Fruit fly (Drosophila melanogaster) whole organism, prepupa: ENCODE measurements around the gene CG32052.

ENCODE experiments used
- CG10631 ChIP-seq: fragments of 200-800 bp; sonication (Bioruptor generic); optimal IDR thresholded peaks from 2 replicates; lab custom pipeline; 2016; ENCODE audit warnings: missing biosample characterization, missing genetic modification characterization
- CG10669 ChIP-seq: fragments of 200-800 bp; sonication (Bioruptor generic); optimal IDR thresholded peaks from 3 replicates; lab custom pipeline; 2018; ENCODE audit warnings: missing biosample characterization, mild to moderate bottlenecking, missing genetic modification characterization, moderate library complexity
- CG11762 ChIP-seq: fragments of 200-800 bp; sonication (Bioruptor generic); optimal IDR thresholded peaks from 3 replicates; lab custom pipeline; 2016; ENCODE audit warnings: missing biosample characterization, missing genetic modification characterization; ENCODE audit not compliant: insufficient read depth
- CG11902 ChIP-seq: fragments of 200-800 bp; sonication (Bioruptor generic); optimal IDR thresholded peaks from 3 replicates; lab custom pipeline; 2016; ENCODE audit warnings: missing biosample characterization, missing genetic modification characterization
- CG15336 ChIP-seq: fragments of 200-800 bp; sonication (Bioruptor generic); IDR thresholded peaks from 2 replicates; pipeline ENCODE4 v1.3.6; 2022; ENCODE audit warnings: missing biosample characterization, missing genetic modification characterization
- CG1621 ChIP-seq: fragments of 200-800 bp; sonication (Bioruptor generic); optimal IDR thresholded peaks from 3 replicates; lab custom pipeline; 2018; ENCODE audit warnings: missing biosample characterization, mild to moderate bottlenecking, missing genetic modification characterization
- CG16779 ChIP-seq: fragments of 200-800 bp; sonication (Bioruptor generic); optimal IDR thresholded peaks from 3 replicates; lab custom pipeline; 2017; ENCODE audit warnings: missing biosample characterization, mild to moderate bottlenecking, missing genetic modification characterization
- CG3032 ChIP-seq: fragments of 200-800 bp; optimal IDR thresholded peaks from 2 replicates; lab custom pipeline; 2019; ENCODE audit warnings: missing biosample characterization, mild to moderate bottlenecking, missing genetic modification characterization, moderate library complexity
- CG31627 ChIP-seq: fragments of 200-800 bp; sonication (Bioruptor generic); optimal IDR thresholded peaks from 3 replicates; lab custom pipeline; 2016; ENCODE audit warnings: missing biosample characterization, missing genetic modification characterization
- CG3919 ChIP-seq: fragments of 200-800 bp; sonication (Bioruptor generic); optimal IDR thresholded peaks from 3 replicates; lab custom pipeline; 2016; ENCODE audit warnings: missing biosample characterization, missing genetic modification characterization
- CG6163 ChIP-seq: fragments of 200-800 bp; sonication (Bioruptor generic); IDR thresholded peaks from 3 replicates; pipeline ENCODE4 v1.3.6; 2022; ENCODE audit warnings: missing biosample characterization, missing genetic modification characterization
- CG6276 ChIP-seq: fragments of 200-800 bp; sonication (Bioruptor generic); optimal IDR thresholded peaks from 2 replicates; lab custom pipeline; 2017; ENCODE audit warnings: missing biosample characterization, mild to moderate bottlenecking, missing genetic modification characterization
- CG6808 ChIP-seq: fragments of 200-800 bp; sonication (Bioruptor generic); optimal IDR thresholded peaks from 3 replicates; lab custom pipeline; 2017; ENCODE audit warnings: missing biosample characterization, missing genetic modification characterization, mild to moderate bottlenecking, moderate library complexity, missing genetic modification reagents
- CG6854 ChIP-seq: fragments of 200-800 bp; sonication (Bioruptor generic); optimal IDR thresholded peaks from 2 replicates; lab custom pipeline; 2017; ENCODE audit warnings: missing biosample characterization, mild to moderate bottlenecking, missing genetic modification characterization
- CG7368 ChIP-seq: fragments of 200-800 bp; sonication (Bioruptor generic); optimal IDR thresholded peaks from 3 replicates; lab custom pipeline; 2016; ENCODE audit warnings: missing biosample characterization, missing genetic modification characterization
- CG8319 ChIP-seq: fragments of 200-800 bp; sonication (Bioruptor generic); optimal IDR thresholded peaks from 3 replicates; lab custom pipeline; 2016; ENCODE audit warnings: missing biosample characterization, missing genetic modification characterization
- CG8632 ChIP-seq: fragments of 200-800 bp; sonication (Bioruptor generic); optimal IDR thresholded peaks from 3 replicates; lab custom pipeline; 2016; ENCODE audit warnings: missing biosample characterization, missing genetic modification characterization
- CG9139 ChIP-seq: fragments of 200-800 bp; sonication (Bioruptor generic); optimal IDR thresholded peaks from 3 replicates; lab custom pipeline; 2017; ENCODE audit warnings: missing biosample characterization, mild to moderate bottlenecking, missing genetic modification characterization
- Eip75B ChIP-seq: fragments of 200-800 bp; sonication (Bioruptor generic); optimal IDR thresholded peaks from 3 replicates; lab custom pipeline; 2016; ENCODE audit warnings: missing biosample characterization, missing genetic modification characterization
- Eip78C ChIP-seq: fragments of 200-800 bp; sonication (Bioruptor generic); peaks from one replicate; lab custom pipeline; 2016; ENCODE audit warnings: missing biosample characterization, missing genetic modification characterization
- Eip93F ChIP-seq: fragments of 200-800 bp; sonication (Bioruptor generic); optimal IDR thresholded peaks from 2 replicates; lab custom pipeline; 2016; ENCODE audit warnings: missing biosample characterization, mild to moderate bottlenecking, missing genetic modification characterization
- Ets21C ChIP-seq: fragments of 200-800 bp; sonication (Bioruptor generic); optimal IDR thresholded peaks from 3 replicates; lab custom pipeline; 2016; ENCODE audit warnings: missing biosample characterization, missing genetic modification characterization
- Ets96B ChIP-seq: fragments of 200-800 bp; optimal IDR thresholded peaks from 2 replicates; lab custom pipeline; 2019; ENCODE audit warnings: missing biosample characterization, mild to moderate bottlenecking, missing genetic modification characterization, moderate library complexity
- Gug ChIP-seq: fragments of 200-800 bp; sonication (Bioruptor generic); IDR thresholded peaks from 2 replicates; pipeline ENCODE4 v1.3.6; 2022; ENCODE audit warnings: missing biosample characterization, missing genetic modification characterization
- Hr38 ChIP-seq: sonication (Bioruptor generic); optimal IDR thresholded peaks from 2 replicates; lab custom pipeline; 2016; ENCODE audit warnings: missing biosample characterization, missing genetic modification characterization
- Hr39 ChIP-seq: fragments of 200-800 bp; sonication (Bioruptor generic); optimal IDR thresholded peaks from 2 replicates; lab custom pipeline; 2016; ENCODE audit warnings: missing biosample characterization, missing genetic modification characterization
- Hr4 ChIP-seq: fragments of 200-800 bp; sonication (Bioruptor generic); optimal IDR thresholded peaks from 3 replicates; lab custom pipeline; 2016; ENCODE audit warnings: missing biosample characterization, missing genetic modification characterization
- Lpt ChIP-seq: fragments of 200-800 bp; sonication (Bioruptor generic); optimal IDR thresholded peaks from 3 replicates; lab custom pipeline; 2016; ENCODE audit warnings: missing biosample characterization, missing genetic modification characterization
- Met ChIP-seq: fragments of 200-800 bp; sonication (Bioruptor generic); optimal IDR thresholded peaks from 3 replicates; lab custom pipeline; 2016; ENCODE audit warnings: missing biosample characterization, missing genetic modification characterization
- Smox ChIP-seq: fragments of 200-800 bp; sonication (Bioruptor generic); optimal IDR thresholded peaks from 3 replicates; lab custom pipeline; 2016; ENCODE audit warnings: missing biosample characterization, missing genetic modification characterization
- Sox102F ChIP-seq: fragments of 200-800 bp; sonication (Bioruptor generic); optimal IDR thresholded peaks from 2 replicates; lab custom pipeline; 2016; ENCODE audit warnings: missing biosample characterization, mild to moderate bottlenecking, missing genetic modification characterization
- Sox14 ChIP-seq: fragments of 200-800 bp; sonication (Bioruptor generic); optimal IDR thresholded peaks from 3 replicates; lab custom pipeline; 2016; ENCODE audit warnings: missing biosample characterization, missing genetic modification characterization
- acj6 ChIP-seq: fragments of 200-800 bp; sonication (Bioruptor generic); optimal IDR thresholded peaks from 3 replicates; lab custom pipeline; 2016; ENCODE audit warnings: missing biosample characterization, missing genetic modification characterization
- cyc ChIP-seq: fragments of 200-800 bp; sonication (Bioruptor generic); optimal IDR thresholded peaks from 3 replicates; lab custom pipeline; 2016; ENCODE audit warnings: missing biosample characterization, missing genetic modification characterization
- eg ChIP-seq: fragments of 200-800 bp; sonication (Bioruptor generic); IDR thresholded peaks from 3 replicates; pipeline ENCODE4 v1.3.6; 2022; ENCODE audit warnings: missing biosample characterization, missing genetic modification characterization
- fd85E ChIP-seq: fragments of 200-800 bp; sonication (Bioruptor generic); optimal IDR thresholded peaks from 3 replicates; lab custom pipeline; 2016; ENCODE audit warnings: missing biosample characterization, missing genetic modification characterization
- lz ChIP-seq: fragments of 200-800 bp; sonication (Bioruptor generic); optimal IDR thresholded peaks from 3 replicates; lab custom pipeline; 2016; ENCODE audit warnings: missing biosample characterization, missing genetic modification characterization
- pdm3 ChIP-seq: fragments of 200-800 bp; sonication (Bioruptor generic); optimal IDR thresholded peaks from 3 replicates; lab custom pipeline; 2016; ENCODE audit warnings: missing biosample characterization, missing genetic modification characterization
- spab ChIP-seq: fragments of 200-800 bp; sonication (Bioruptor generic); optimal IDR thresholded peaks from 2 replicates; lab custom pipeline; 2017; ENCODE audit warnings: missing biosample characterization, mild to moderate bottlenecking, missing genetic modification characterization, missing genetic modification reagents
- ss ChIP-seq, 2 experiments: fragments of 200-800 bp; sonication (Bioruptor generic); optimal IDR thresholded peaks; 2 replicates in 1 of 2; 3 replicates in 1 of 2; lab custom pipeline; 2017 to 2018; ENCODE audit warnings: mild to moderate bottlenecking in 2 of 2, missing biosample characterization in 2 of 2, missing genetic modification characterization in 2 of 2, moderate library complexity in 1 of 2
- vri ChIP-seq: fragments of 200-800 bp; sonication (Bioruptor generic); optimal IDR thresholded peaks from 3 replicates; lab custom pipeline; 2016; ENCODE audit warnings: missing biosample characterization, mild to moderate bottlenecking, missing genetic modification characterization

The CG32052 gene

dm6 chr3L:9824226-9824625 lies 37.4 kb downstream of the CG32052 start:
- TF ChIP-seq ss (GFP tag; optimal IDR thresholded peaks at IDR 0.05; lab: Kevin White, UChicago) (no peak), Hr4 (GFP tag; lab: Kevin White, UChicago) (no peak), fd85E (GFP tag; lab: Kevin White, UChicago) (no peak), CG11762 (GFP tag; lab: Kevin White, UChicago) (no peak), CG1621 (tag; lab: Kevin White, UChicago) (no peak), CG8319 (no peak), CG9139 (GFP tag; lab: Kevin White, UChicago) (no peak), Eip78C (GFP tag; lab: Kevin White, UChicago) (no peak), eg (no peak), vri (GFP tag; lab: Kevin White, UChicago) (no peak), CG31627 (no peak)

- TF ChIP-seq Sox14 (no peak), Eip78C (GFP tag; lab: Kevin White, UChicago) (no peak), CG8632 (no peak), CG3919 (GFP tag; lab: Kevin White, UChicago) (no peak), CG10669 (GFP tag; lab: Kevin White, UChicago) (no peak), Ets21C (no peak), ss (GFP tag; optimal IDR thresholded peaks at IDR 0.05; lab: Kevin White, UChicago) (no peak), Ets96B (tag; lab: Kevin White, UChicago) (no peak), Lpt (GFP tag; lab: Kevin White, UChicago) (no peak), CG6163 (GFP tag; lab: Robert Waterston, UW) (no peak)
- TF ChIP-seq, all 60 proteins: peak for 0
Observed at dm6 chr3L:9829154-9829553, 42.3 kb downstream of the CG32052 start.

- TF ChIP-seq CG3032 (tag; lab: Kevin White, UChicago) (no peak), Sox102F (GFP tag; lab: Kevin White, UChicago) (no peak), acj6 (GFP tag; lab: Kevin White, UChicago) (no peak), CG3919 (GFP tag; lab: Kevin White, UChicago) (no peak), Smox (GFP tag; lab: Kevin White, UChicago) (no peak), Hr39 (GFP tag; lab: Kevin White, UChicago) (no peak), CG6276 (GFP tag; lab: Kevin White, UChicago) (no peak), lz (no peak), Gug (GFP tag; lab: Robert Waterston, UW) (no peak), CG6808 (GFP tag; lab: Kevin White, UChicago) (no peak), pdm3 (GFP tag; lab: Kevin White, UChicago) (no peak), Eip93F (GFP tag; lab: Kevin White, UChicago) (no peak)
- TF ChIP-seq, all 60 proteins: peak for 0
Observed at dm6 chr3L:9829639-9830341, 42.9 kb downstream of the CG32052 start.

dm6 chr3L:9832125-9832524 lies 45.3 kb downstream of the CG32052 start:
- no peak for TF ChIP-seq Hr38
- TF ChIP-seq CG11762 (GFP tag; lab: Kevin White, UChicago) = no peak
- TF ChIP-seq Ets21C = no peak
- TF ChIP-seq CG7368 = no peak
- TF ChIP-seq Smox (GFP tag; lab: Kevin White, UChicago) = no peak
- no peak for TF ChIP-seq CG11902 (GFP tag; lab: Kevin White, UChicago)

- TF ChIP-seq Eip75B (GFP tag; lab: Kevin White, UChicago) (no peak), CG31627 (peak; percentile 2), CG8319 (no peak), CG3919 (GFP tag; lab: Kevin White, UChicago) (peak; percentile 16), CG8632 (no peak), CG6854 (GFP tag; lab: Kevin White, UChicago) (no peak), Eip78C (GFP tag; lab: Kevin White, UChicago) (no peak), CG1621 (tag; lab: Kevin White, UChicago) (no peak), lz (no peak), CG15336 (GFP tag; lab: Robert Waterston, UW) (0 out of 2 replicates have a peak, but pooled peaks have one; percentile 8), CG16779 (tag; lab: Kevin White, UChicago) (no peak), Ets96B (tag; lab: Kevin White, UChicago) (no peak), ss (GFP tag; optimal IDR thresholded peaks at IDR 0.05; lab: Kevin White, UChicago) (no peak), Met (no peak), CG10631 (GFP tag; lab: Kevin White, UChicago) (no peak), CG11902 (GFP tag; lab: Kevin White, UChicago) (no peak), spab (GFP tag; lab: Kevin White, UChicago) (no peak), CG7368 (no peak), cyc (GFP tag; lab: Kevin White, UChicago) (no peak), CG10669 (GFP tag; lab: Kevin White, UChicago) (no peak), Hr39 (GFP tag; lab: Kevin White, UChicago) (no peak)
Observed at dm6 chr3L:9836524-9837047, 49.7 kb downstream of the CG32052 start, which contains the start of gene I-2. Gene I-2, minus strand, starts transcription at chr3L:9836805.
